Worm (Caenorhabditis elegans) whole organism, L1 larva: ENCODE results near the gene F49C12.7.

Source experiments
- aly-2 ChIP-seq: fragments of 150-350 bp; optimal IDR thresholded peaks from 2 replicates; lab custom pipeline; 2014; ENCODE audit warnings: missing biosample characterization, missing genetic modification characterization
- fkh-10 ChIP-seq: sonication (generic microtip); optimal IDR thresholded peaks from 2 replicates; lab custom pipeline; 2017; ENCODE audit warnings: missing biosample characterization, missing genetic modification reagents, missing genetic modification characterization
- lir-3 ChIP-seq: sonication (generic microtip); optimal IDR thresholded peaks from 2 replicates; lab custom pipeline; 2016; ENCODE audit warnings: mild to moderate bottlenecking, missing genetic modification characterization, moderate library complexity, missing compliant biosample characterization; ENCODE audit not compliant: poor library complexity
- ztf-4 ChIP-seq: fragments of 150-350 bp; optimal IDR thresholded peaks from 2 replicates; lab custom pipeline; 2014; ENCODE audit warnings: missing biosample characterization, missing genetic modification characterization

- no peak for TF ChIP-seq aly-2 (tag; lab: Kevin White, UChicago)
- no peak for TF ChIP-seq ztf-4
- TF ChIP-seq fkh-10 = no peak
- TF ChIP-seq lir-3 = no peak
These were observed 43.8 kb downstream of the F49C12.7 start for ce11 chrIV:9268916-9269315.
